Worm (Caenorhabditis elegans) whole organism, mixed stage, embryonic: ENCODE results near the gene F49C12.4.

Source experiments
- blmp-1 ChIP-seq: fragments of 150-350 bp; optimal IDR thresholded peaks from 2 replicates; lab custom pipeline; 2014; ENCODE audit warnings: missing biosample characterization, missing genetic modification characterization
- drap-1 ChIP-seq: fragments of 200-800 bp; sonication (Bioruptor generic); optimal IDR thresholded peaks from 3 replicates; lab custom pipeline; 2018; ENCODE audit warnings: mild to moderate bottlenecking, missing genetic modification characterization, missing compliant biosample characterization
- elt-1 ChIP-seq: sonication (generic microtip); optimal IDR thresholded peaks from 2 replicates; lab custom pipeline; 2017; ENCODE audit warnings: missing genetic modification characterization, mild to moderate bottlenecking, missing compliant biosample characterization, antibody characterized with exemption, moderate library complexity, borderline replicate concordance; ENCODE audit not compliant: insufficient read depth
- lin-13 ChIP-seq: fragments of 150-350 bp; optimal IDR thresholded peaks from 2 replicates; lab custom pipeline; 2014; ENCODE audit warnings: missing biosample characterization, missing genetic modification characterization
- lsy-2 ChIP-seq: fragments of 150-350 bp; optimal IDR thresholded peaks from 2 replicates; lab custom pipeline; 2014; ENCODE audit warnings: missing biosample characterization, missing genetic modification characterization
- mls-2 ChIP-seq: sonication (generic microtip); optimal IDR thresholded peaks from 2 replicates; lab custom pipeline; 2016; ENCODE audit warnings: mild to moderate bottlenecking, missing genetic modification characterization, moderate library complexity, missing compliant biosample characterization
- nhr-12 ChIP-seq: fragments of 150-350 bp; optimal IDR thresholded peaks from 2 replicates; lab custom pipeline; 2014; ENCODE audit warnings: missing biosample characterization, missing genetic modification characterization
- nhr-28 ChIP-seq: fragments of 150-350 bp; optimal IDR thresholded peaks from 2 replicates; lab custom pipeline; 2014; ENCODE audit warnings: missing biosample characterization, missing genetic modification characterization
- pha-4 ChIP-seq: fragments of 150-350 bp; optimal IDR thresholded peaks from 2 replicates; lab custom pipeline; 2018; ENCODE audit warnings: missing biosample characterization, missing genetic modification reagents, missing genetic modification characterization
- unc-120 ChIP-seq: sonication (generic microtip); optimal IDR thresholded peaks from 2 replicates; lab custom pipeline; 2017; ENCODE audit warnings: missing genetic modification characterization, missing compliant biosample characterization; ENCODE audit not compliant: poor library complexity, severe bottlenecking
- unc-62 ChIP-seq: fragments of 150-350 bp; optimal IDR thresholded peaks from 2 replicates; lab custom pipeline; 2014; ENCODE audit warnings: missing biosample characterization, missing genetic modification reagents, missing genetic modification characterization
- ztf-11 ChIP-seq: fragments of 150-350 bp; optimal IDR thresholded peaks from 2 replicates; lab custom pipeline; 2014; ENCODE audit warnings: missing biosample characterization, missing genetic modification characterization

- TF ChIP-seq blmp-1, result no peak
- TF ChIP-seq nhr-12 (tag; lab: Kevin White, UChicago), result no peak
- TF ChIP-seq nhr-28 (tag; lab: Kevin White, UChicago), result no peak
- no peak for TF ChIP-seq ztf-11 (tag; lab: Kevin White, UChicago)
- no peak for TF ChIP-seq elt-1 (tag; lab: Kevin White, UChicago)
- no peak for TF ChIP-seq unc-62 (GFP tag; lab: Kevin White, UChicago)
- no peak for TF ChIP-seq drap-1 (GFP tag; lab: Kevin White, UChicago)
- no peak for TF ChIP-seq pha-4 (tag; lab: Kevin White, UChicago)
- TF ChIP-seq lsy-2 (tag; lab: Kevin White, UChicago), result no peak
- TF ChIP-seq mls-2 (tag; lab: Kevin White, UChicago), result no peak
- no peak for TF ChIP-seq unc-120 (tag; lab: Kevin White, UChicago)
- no peak for TF ChIP-seq lin-13 (tag; lab: Kevin White, UChicago)
These were observed 41.6 kb downstream of the F49C12.4 start for ce11 chrIV:9262295-9262694.
